Worm (Caenorhabditis elegans) whole organism, L1 larva: ENCODE results near the gene ZK792.4.

Experiments
- C34B4.2 ChIP-seq: sonication (generic microtip); optimal IDR thresholded peaks from 2 replicates; lab custom pipeline; 2017; ENCODE audit warnings: mild to moderate bottlenecking, missing genetic modification characterization, missing compliant biosample characterization
- aha-1 ChIP-seq: fragments of 150-350 bp; optimal IDR thresholded peaks from 2 replicates; lab custom pipeline; 2014; ENCODE audit warnings: missing biosample characterization, missing genetic modification characterization
- blmp-1 ChIP-seq: fragments of 150-350 bp; optimal IDR thresholded peaks from 2 replicates; lab custom pipeline; 2014; ENCODE audit warnings: missing biosample characterization, missing genetic modification characterization
- ceh-82 ChIP-seq, 3 experiments: fragments of 150-350 bp in 1 of 3; sonication (generic microtip) in 2 of 3; optimal IDR thresholded peaks; 2 replicates each; lab custom pipeline; 2014 to 2017; ENCODE audit warnings: missing biosample characterization in 3 of 3, missing genetic modification characterization in 3 of 3
- efl-1 ChIP-seq, 4 experiments: fragments of 150-350 bp; optimal IDR thresholded peaks in 3 of 4; peaks in 1 of 4; 1 replicate in 1 of 4; 2 replicates in 3 of 4; lab custom pipeline; 2014; ENCODE audit warnings: missing biosample characterization in 2 of 4, missing genetic modification characterization in 2 of 4, missing genetic modification reagents in 2 of 4
- efl-3 ChIP-seq: fragments of 200-800 bp; sonication (Bioruptor generic); optimal IDR thresholded peaks from 2 replicates; lab custom pipeline; 2018; ENCODE audit warnings: mild to moderate bottlenecking, missing genetic modification characterization, missing compliant biosample characterization
- egl-13 ChIP-seq: sonication (generic microtip); optimal IDR thresholded peaks from 2 replicates; lab custom pipeline; 2016; ENCODE audit warnings: missing genotype, missing genetic modification reagents, missing genetic modification characterization, missing compliant biosample characterization
- egl-27 ChIP-seq, 2 experiments: fragments of 150-350 bp in 1 of 2; sonication (generic microtip); optimal IDR thresholded peaks; 3 replicates each; lab custom pipeline; 2017 to 2018; ENCODE audit warnings: missing biosample characterization in 2 of 2, missing genetic modification characterization in 2 of 2, missing genetic modification reagents in 2 of 2
- elt-2 ChIP-seq: sonication (generic microtip); optimal IDR thresholded peaks from 2 replicates; lab custom pipeline; 2016; ENCODE audit warnings: missing genetic modification characterization, mild to moderate bottlenecking, inconsistent platforms, missing compliant biosample characterization, missing genetic modification reagents
- elt-3 ChIP-seq, 6 experiments: fragments of 150-350 bp in 1 of 6; sonication (generic microtip); optimal IDR thresholded peaks; 2 replicates each; lab custom pipeline; 2017 to 2018; ENCODE audit warnings: missing biosample characterization in 6 of 6, missing genetic modification characterization in 6 of 6, inconsistent platforms in 1 of 6
- ets-5 ChIP-seq: fragments of 200-800 bp; sonication (Bioruptor generic); IDR thresholded peaks from 2 replicates; pipeline ENCODE4 v1.3.6; 2022; ENCODE audit warnings: missing genetic modification characterization, missing compliant biosample characterization
- fkh-10 ChIP-seq: sonication (generic microtip); optimal IDR thresholded peaks from 2 replicates; lab custom pipeline; 2017; ENCODE audit warnings: missing biosample characterization, missing genetic modification reagents, missing genetic modification characterization
- fkh-8 ChIP-seq: sonication (generic microtip); optimal IDR thresholded peaks from 2 replicates; lab custom pipeline; 2016; ENCODE audit warnings: mild to moderate bottlenecking, missing genetic modification characterization, missing compliant biosample characterization
- fos-1 ChIP-seq: fragments of 150-350 bp; optimal IDR thresholded peaks from 2 replicates; lab custom pipeline; 2014; ENCODE audit warnings: missing biosample characterization, missing genetic modification characterization
- hlh-4 ChIP-seq: sonication (generic microtip); optimal IDR thresholded peaks from 2 replicates; lab custom pipeline; 2016; ENCODE audit warnings: mild to moderate bottlenecking, missing genetic modification characterization, missing compliant biosample characterization
- hpl-2 ChIP-seq: fragments of 150-350 bp; optimal IDR thresholded peaks from 2 replicates; lab custom pipeline; 2014; ENCODE audit warnings: missing biosample characterization, missing genetic modification reagents, missing genetic modification characterization
- lin-14 ChIP-seq: fragments of 200-800 bp; sonication (Bioruptor generic); optimal IDR thresholded peaks from 2 replicates; lab custom pipeline; 2018; ENCODE audit warnings: mild to moderate bottlenecking, missing genetic modification characterization, moderate library complexity, missing compliant biosample characterization
- lin-35 ChIP-seq, 2 experiments: fragments of 150-350 bp; optimal IDR thresholded peaks; 2 replicates each; lab custom pipeline; 2014; ENCODE audit warnings: missing biosample characterization in 2 of 2, missing genetic modification characterization in 2 of 2, missing genetic modification reagents in 2 of 2
- mdl-1 ChIP-seq, 2 experiments: fragments of 150-350 bp; optimal IDR thresholded peaks; 2 replicates each; lab custom pipeline; 2014 to 2017; ENCODE audit warnings: missing biosample characterization in 2 of 2, missing genetic modification characterization in 2 of 2, inconsistent platforms in 1 of 2
- mep-1 ChIP-seq: fragments of 150-350 bp; optimal IDR thresholded peaks from 2 replicates; lab custom pipeline; 2014; ENCODE audit warnings: missing biosample characterization, missing genetic modification characterization
- nhr-20 ChIP-seq: sonication (generic microtip); optimal IDR thresholded peaks from 2 replicates; lab custom pipeline; 2016; ENCODE audit warnings: mild to moderate bottlenecking, missing genetic modification characterization, missing compliant biosample characterization
- nhr-237 ChIP-seq: fragments of 150-350 bp; optimal IDR thresholded peaks from 2 replicates; lab custom pipeline; 2014; ENCODE audit warnings: missing biosample characterization, missing genetic modification characterization
- nhr-71 ChIP-seq: sonication (generic microtip); optimal IDR thresholded peaks from 2 replicates; lab custom pipeline; 2016; ENCODE audit warnings: mild to moderate bottlenecking, missing genetic modification characterization, moderate library complexity, missing compliant biosample characterization
- nhr-76 ChIP-seq: sonication (generic microtip); optimal IDR thresholded peaks from 2 replicates; lab custom pipeline; 2017; ENCODE audit warnings: missing biosample characterization, missing genetic modification characterization
- nhr-85 ChIP-seq: sonication (generic microtip); peaks from one replicate; lab custom pipeline; 2016; ENCODE audit warnings: missing genetic modification characterization, inconsistent platforms, missing compliant biosample characterization
- pqm-1 ChIP-seq: sonication (generic microtip); optimal IDR thresholded peaks from 3 replicates; lab custom pipeline; 2017; ENCODE audit warnings: missing biosample characterization, missing genetic modification characterization
- rnt-1 ChIP-seq: sonication (generic microtip); optimal IDR thresholded peaks from 2 replicates; lab custom pipeline; 2016; ENCODE audit warnings: mild to moderate bottlenecking, missing genetic modification characterization, moderate library complexity, missing compliant biosample characterization
- snu-23 ChIP-seq: sonication (generic microtip); optimal IDR thresholded peaks from 2 replicates; lab custom pipeline; 2016; ENCODE audit warnings: missing genetic modification characterization, missing compliant biosample characterization
- sup-37 ChIP-seq: fragments of 200-800 bp; sonication (Bioruptor generic); optimal IDR thresholded peaks from 2 replicates; lab custom pipeline; 2018; ENCODE audit warnings: mild to moderate bottlenecking, missing genetic modification characterization, missing compliant biosample characterization
- tbx-2 ChIP-seq: sonication (generic microtip); optimal IDR thresholded peaks from 2 replicates; lab custom pipeline; 2016; ENCODE audit warnings: missing genetic modification characterization, missing compliant biosample characterization
- zip-4 ChIP-seq: fragments of 200-800 bp; sonication (Bioruptor generic); optimal IDR thresholded peaks from 2 replicates; lab custom pipeline; 2018; ENCODE audit warnings: mild to moderate bottlenecking, missing genetic modification characterization, moderate library complexity, missing compliant biosample characterization

The ZK792.4 gene

ce11 chrIV:11681905-11682304, at the start of gene ZK792.4:
Gene ZK792.4, minus strand, starts transcription at chrIV:11682005.
- TF ChIP-seq nhr-237 (no peak), efl-1 (optimal IDR thresholded peaks at IDR 0.05; lab: Kevin White, UChicago) (no peak), efl-1 (GFP tag; optimal IDR thresholded peaks at IDR 0.05 in 1 of 2; lab: Kevin White, UChicago) (no peak), fkh-10 (no peak), hlh-4 (tag; lab: Kevin White, UChicago) (no peak)

ce11 chrIV:11723255-11723654, 41.5 kb upstream of the ZK792.4 start:
- TF ChIP-seq lin-14 (GFP tag; lab: Kevin White, UChicago) (peak; percentile 53), ceh-82 (tag; optimal IDR thresholded peaks at IDR 0.05; lab: Kevin White, UChicago) (peak in 1 of 3 experiments; percentile 9), fkh-10 (peak; percentile 19), efl-3 (no peak), egl-27 (tag; optimal IDR thresholded peaks at IDR 0.05; lab: Kevin White, UChicago) (no peak), fkh-8 (tag; lab: Kevin White, UChicago) (no peak), aha-1 (tag; lab: Kevin White, UChicago) (no peak)

ce11 chrIV:11721878-11722277, 40.1 kb upstream of the ZK792.4 start:
- peak in 1 of 2 experiments; percentile 7 for TF ChIP-seq lin-35 (GFP tag; optimal IDR thresholded peaks at IDR 0.05; lab: Kevin White, UChicago)
- TF ChIP-seq elt-2 (tag; lab: Kevin White, UChicago), result peak; percentile 38
- no peak for TF ChIP-seq mdl-1 (tag; optimal IDR thresholded peaks at IDR 0.05; lab: Kevin White, UChicago)
- no peak for TF ChIP-seq pqm-1 (tag; lab: Kevin White, UChicago)
- TF ChIP-seq hpl-2 (GFP tag; lab: Kevin White, UChicago), result no peak
- TF ChIP-seq, all 84 proteins: peak for 2

ce11 chrIV:11718653-11719052, 36.8 kb upstream of the ZK792.4 start:
- TF ChIP-seq C34B4.2 (tag; lab: Kevin White, UChicago) (no peak), zip-4 (GFP tag; lab: Kevin White, UChicago) (no peak), elt-3 (tag; optimal IDR thresholded peaks at IDR 0.05; lab: Kevin White, UChicago) (peak in 1 of 6 experiments; percentile 76), lin-14 (GFP tag; lab: Kevin White, UChicago) (peak; percentile 51), blmp-1 (tag; lab: Kevin White, UChicago) (peak; percentile 96), rnt-1 (tag; lab: Kevin White, UChicago) (no peak), aha-1 (tag; lab: Kevin White, UChicago) (no peak), nhr-85 (tag; lab: Kevin White, UChicago) (peak; percentile 71), fkh-8 (tag; lab: Kevin White, UChicago) (no peak), egl-13 (no peak)

ce11 chrIV:11717094-11717876, 35.5 kb upstream of the ZK792.4 start:
- TF ChIP-seq fkh-10, result peak; percentile 30
- no peak for TF ChIP-seq aha-1 (tag; lab: Kevin White, UChicago)
- peak; percentile 53 for TF ChIP-seq blmp-1 (tag; lab: Kevin White, UChicago)
- TF ChIP-seq nhr-76 (tag; lab: Kevin White, UChicago), result no peak
- TF ChIP-seq snu-23, result peak; percentile 10
- peak; percentile 50 for TF ChIP-seq lin-14 (GFP tag; lab: Kevin White, UChicago)
- peak; percentile 29 for TF ChIP-seq tbx-2 (tag; lab: Kevin White, UChicago)
- peak; percentile 81 for TF ChIP-seq nhr-85 (tag; lab: Kevin White, UChicago)
- peak; percentile 5 for TF ChIP-seq mep-1 (tag; lab: Kevin White, UChicago)
- peak; percentile 21 for TF ChIP-seq nhr-20 (tag; lab: Kevin White, UChicago)
- TF ChIP-seq, all 84 proteins: peak for 8

ce11 chrIV:11716414-11716813, 34.6 kb upstream of the ZK792.4 start:
- no peak for TF ChIP-seq ets-5
- peak; percentile 5 for TF ChIP-seq nhr-71 (tag; lab: Kevin White, UChicago)
- no peak for TF ChIP-seq fkh-8 (tag; lab: Kevin White, UChicago)
- TF ChIP-seq rnt-1 (tag; lab: Kevin White, UChicago), result peak; percentile 55
- TF ChIP-seq lin-14 (GFP tag; lab: Kevin White, UChicago), result peak; percentile 11
- TF ChIP-seq fos-1 (tag; lab: Kevin White, UChicago), result no peak
- no peak for TF ChIP-seq sup-37 (GFP tag; lab: Kevin White, UChicago)
